Worm (Caenorhabditis elegans) whole organism, mixed stage, embryonic: ENCODE measurements around the gene clec-265.

Experiments
- M03D4.4 ChIP-seq: sonication (generic microtip); optimal IDR thresholded peaks from 2 replicates; lab custom pipeline; 2017; ENCODE audit warnings: mild to moderate bottlenecking, missing genetic modification characterization, missing compliant biosample characterization
- bed-3 ChIP-seq: fragments of 200-800 bp; sonication (Bioruptor generic); optimal IDR thresholded peaks from 3 replicates; lab custom pipeline; 2018; ENCODE audit warnings: mild to moderate bottlenecking, missing genetic modification characterization, moderate library complexity, missing compliant biosample characterization
- blmp-1 ChIP-seq: fragments of 150-350 bp; optimal IDR thresholded peaks from 2 replicates; lab custom pipeline; 2014; ENCODE audit warnings: missing biosample characterization, missing genetic modification characterization
- ceh-39 ChIP-seq: fragments of 150-350 bp; optimal IDR thresholded peaks from 2 replicates; lab custom pipeline; 2014; ENCODE audit warnings: missing biosample characterization, missing genetic modification characterization
- ceh-43 ChIP-seq: fragments of 200-800 bp; sonication (Bioruptor generic); optimal IDR thresholded peaks from 2 replicates; lab custom pipeline; 2018; ENCODE audit warnings: mild to moderate bottlenecking, missing genetic modification characterization, moderate library complexity, missing compliant biosample characterization
- ceh-83 ChIP-seq: fragments of 200-800 bp; sonication (Bioruptor generic); optimal IDR thresholded peaks from 2 replicates; lab custom pipeline; 2018; ENCODE audit warnings: mild to moderate bottlenecking, missing genetic modification characterization, missing compliant biosample characterization
- ces-1 ChIP-seq: fragments of 150-350 bp; optimal IDR thresholded peaks from 2 replicates; lab custom pipeline; 2014; ENCODE audit warnings: missing biosample characterization, missing genetic modification reagents, missing genetic modification characterization
- cnd-1 ChIP-seq: fragments of 200-800 bp; sonication (Bioruptor generic); optimal IDR thresholded peaks from 2 replicates; lab custom pipeline; 2018; ENCODE audit warnings: mild to moderate bottlenecking, missing genetic modification characterization, missing compliant biosample characterization
- drap-1 ChIP-seq: fragments of 200-800 bp; sonication (Bioruptor generic); optimal IDR thresholded peaks from 3 replicates; lab custom pipeline; 2018; ENCODE audit warnings: mild to moderate bottlenecking, missing genetic modification characterization, missing compliant biosample characterization
- elt-1 ChIP-seq: sonication (generic microtip); optimal IDR thresholded peaks from 2 replicates; lab custom pipeline; 2017; ENCODE audit warnings: missing genetic modification characterization, mild to moderate bottlenecking, missing compliant biosample characterization, antibody characterized with exemption, moderate library complexity, borderline replicate concordance; ENCODE audit not compliant: insufficient read depth
- elt-3 ChIP-seq: fragments of 150-350 bp; optimal IDR thresholded peaks from 2 replicates; lab custom pipeline; 2014; ENCODE audit warnings: missing biosample characterization, missing genetic modification characterization
- flh-1 ChIP-seq: fragments of 200-800 bp; sonication (Bioruptor generic); optimal IDR thresholded peaks from 2 replicates; lab custom pipeline; 2018; ENCODE audit warnings: mild to moderate bottlenecking, missing genetic modification characterization, moderate library complexity, missing compliant biosample characterization
- ham-2 ChIP-seq: fragments of 200-800 bp; sonication (Bioruptor generic); optimal IDR thresholded peaks from 2 replicates; lab custom pipeline; 2018; ENCODE audit warnings: mild to moderate bottlenecking, missing genetic modification characterization, missing compliant biosample characterization
- hlh-1 ChIP-seq: fragments of 150-350 bp; optimal IDR thresholded peaks from 2 replicates; lab custom pipeline; 2014; ENCODE audit warnings: missing biosample characterization, missing genetic modification reagents, missing genetic modification characterization
- lin-13 ChIP-seq: fragments of 150-350 bp; optimal IDR thresholded peaks from 2 replicates; lab custom pipeline; 2014; ENCODE audit warnings: missing biosample characterization, missing genetic modification characterization
- lin-32 ChIP-seq: fragments of 200-800 bp; sonication (Bioruptor generic); optimal IDR thresholded peaks from 2 replicates; lab custom pipeline; 2018; ENCODE audit warnings: mild to moderate bottlenecking, missing genetic modification characterization, missing compliant biosample characterization
- lsy-2 ChIP-seq: fragments of 150-350 bp; optimal IDR thresholded peaks from 2 replicates; lab custom pipeline; 2014; ENCODE audit warnings: missing biosample characterization, missing genetic modification characterization
- mab-5 ChIP-seq: fragments of 150-350 bp; optimal IDR thresholded peaks from 2 replicates; lab custom pipeline; 2014; ENCODE audit warnings: missing biosample characterization, missing genetic modification characterization
- mep-1 ChIP-seq: fragments of 150-350 bp; optimal IDR thresholded peaks from 2 replicates; lab custom pipeline; 2017; ENCODE audit warnings: missing biosample characterization, missing genetic modification reagents, missing genetic modification characterization, inconsistent platforms
- mls-2 ChIP-seq: sonication (generic microtip); optimal IDR thresholded peaks from 2 replicates; lab custom pipeline; 2016; ENCODE audit warnings: mild to moderate bottlenecking, missing genetic modification characterization, moderate library complexity, missing compliant biosample characterization
- nhr-12 ChIP-seq: fragments of 150-350 bp; optimal IDR thresholded peaks from 2 replicates; lab custom pipeline; 2014; ENCODE audit warnings: missing biosample characterization, missing genetic modification characterization
- nhr-2 ChIP-seq: fragments of 150-350 bp; optimal IDR thresholded peaks from 2 replicates; lab custom pipeline; 2014; ENCODE audit warnings: missing biosample characterization, missing genetic modification characterization
- nhr-237 ChIP-seq: fragments of 150-350 bp; optimal IDR thresholded peaks from 2 replicates; lab custom pipeline; 2014; ENCODE audit warnings: missing biosample characterization, missing genetic modification characterization
- nhr-28 ChIP-seq: fragments of 150-350 bp; optimal IDR thresholded peaks from 2 replicates; lab custom pipeline; 2014; ENCODE audit warnings: missing biosample characterization, missing genetic modification characterization
- nhr-76 ChIP-seq: sonication (generic microtip); optimal IDR thresholded peaks from 2 replicates; lab custom pipeline; 2017; ENCODE audit warnings: missing biosample characterization, missing genetic modification characterization
- pha-4 ChIP-seq: fragments of 150-350 bp; optimal IDR thresholded peaks from 2 replicates; lab custom pipeline; 2018; ENCODE audit warnings: missing biosample characterization, missing genetic modification reagents, missing genetic modification characterization
- sem-2 ChIP-seq: fragments of 200-800 bp; sonication (Bioruptor generic); optimal IDR thresholded peaks from 2 replicates; lab custom pipeline; 2018; ENCODE audit warnings: mild to moderate bottlenecking, missing genetic modification characterization, missing compliant biosample characterization
- snpc-4 ChIP-seq: fragments of 150-350 bp; optimal IDR thresholded peaks from 2 replicates; lab custom pipeline; 2014; ENCODE audit warnings: missing biosample characterization, missing genetic modification characterization
- sptf-1 ChIP-seq: sonication (generic microtip); optimal IDR thresholded peaks from 2 replicates; lab custom pipeline; 2017; ENCODE audit warnings: mild to moderate bottlenecking, missing genetic modification characterization, moderate library complexity, missing compliant biosample characterization
- tbx-8 ChIP-seq: fragments of 200-800 bp; sonication (Bioruptor generic); optimal IDR thresholded peaks from 2 replicates; lab custom pipeline; 2018; ENCODE audit warnings: mild to moderate bottlenecking, missing genetic modification characterization, moderate library complexity, missing compliant biosample characterization
- unc-120 ChIP-seq: sonication (generic microtip); optimal IDR thresholded peaks from 2 replicates; lab custom pipeline; 2017; ENCODE audit warnings: missing genetic modification characterization, missing compliant biosample characterization; ENCODE audit not compliant: poor library complexity, severe bottlenecking
- unc-39 ChIP-seq: fragments of 150-350 bp; optimal IDR thresholded peaks from 2 replicates; lab custom pipeline; 2014; ENCODE audit warnings: missing biosample characterization, missing genetic modification characterization
- unc-62 ChIP-seq: fragments of 150-350 bp; optimal IDR thresholded peaks from 2 replicates; lab custom pipeline; 2014; ENCODE audit warnings: missing biosample characterization, missing genetic modification reagents, missing genetic modification characterization
- zip-8 ChIP-seq: fragments of 150-350 bp; optimal IDR thresholded peaks from 2 replicates; lab custom pipeline; 2014; ENCODE audit warnings: missing biosample characterization, missing genetic modification characterization
- ztf-11 ChIP-seq: fragments of 150-350 bp; optimal IDR thresholded peaks from 2 replicates; lab custom pipeline; 2014; ENCODE audit warnings: missing biosample characterization, missing genetic modification characterization

Gene clec-265

DNA sequence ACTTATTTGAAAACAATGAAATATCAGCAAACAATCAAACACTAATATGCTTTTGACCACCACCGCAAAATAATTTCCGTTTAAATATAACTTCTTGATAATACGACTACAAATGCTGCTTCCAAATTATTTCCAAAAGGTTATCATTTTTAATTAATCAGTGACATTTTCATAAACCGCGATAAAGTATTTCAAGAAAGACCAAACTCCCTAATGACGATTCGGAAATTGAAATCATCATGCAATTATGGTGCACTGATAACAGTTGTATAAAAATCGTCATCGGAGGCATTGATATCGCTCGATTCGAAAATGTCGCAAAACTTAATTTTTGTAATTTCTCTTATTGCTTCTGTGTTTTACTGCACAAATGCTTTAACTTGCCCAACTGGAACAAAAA is at the start of gene clec-265:
Gene clec-265 (plus strand): TSS at position 300 of the 400 bp plus-strand sequence.
- TF ChIP-seq snpc-4 (tag; lab: Kevin White, UChicago) (no peak), ztf-11 (tag; lab: Kevin White, UChicago) (no peak), tbx-8 (GFP tag; lab: Kevin White, UChicago) (no peak)

- TF ChIP-seq ztf-11 (tag; lab: Kevin White, UChicago) (no peak), mab-5 (tag; lab: Kevin White, UChicago) (no peak), pha-4 (tag; lab: Kevin White, UChicago) (no peak), tbx-8 (GFP tag; lab: Kevin White, UChicago) (no peak), sem-2 (GFP tag; lab: Kevin White, UChicago) (no peak), bed-3 (GFP tag; lab: Kevin White, UChicago) (no peak), hlh-1 (tag; lab: Kevin White, UChicago) (no peak), blmp-1 (tag; lab: Kevin White, UChicago) (no peak), nhr-2 (no peak), ceh-83 (GFP tag; lab: Kevin White, UChicago) (no peak), nhr-28 (tag; lab: Kevin White, UChicago) (no peak)
These were observed 47.6 kb upstream of the clec-265 start, which contains the start of gene osm-5 for ce11 chrX:2983996-2984395. Gene osm-5, plus strand, starts transcription at chrX:2984263.

DNA sequence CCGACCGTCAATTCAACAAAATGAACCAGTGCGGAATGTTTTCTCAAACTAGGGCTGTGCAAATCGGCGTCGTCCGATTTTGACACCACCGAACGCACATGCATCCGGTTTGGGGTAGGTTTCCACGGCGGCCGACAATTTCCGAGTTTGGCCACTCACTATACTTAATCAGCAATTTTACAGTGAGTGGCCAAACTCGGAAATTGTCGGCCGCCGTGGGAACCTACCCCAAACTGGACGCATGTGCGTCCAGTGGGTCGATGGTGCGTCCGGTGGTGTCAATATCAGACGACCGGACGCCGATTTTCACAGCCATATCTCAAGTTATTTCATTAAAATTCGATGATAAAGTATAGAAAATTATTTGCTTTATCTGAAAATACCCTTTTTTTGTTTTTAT is 41.4 kb upstream of the clec-265 start:
- no peak for TF ChIP-seq nhr-12 (tag; lab: Kevin White, UChicago)
- TF ChIP-seq unc-62: no peak
- no peak for TF ChIP-seq ceh-83 (GFP tag; lab: Kevin White, UChicago)
- no peak for TF ChIP-seq sem-2 (GFP tag; lab: Kevin White, UChicago)
- no peak for TF ChIP-seq elt-1 (tag; lab: Kevin White, UChicago)
- no peak for TF ChIP-seq lin-32 (GFP tag; lab: Kevin White, UChicago)
- TF ChIP-seq elt-3: no peak
- TF ChIP-seq nhr-237 (tag; lab: Kevin White, UChicago): no peak
- no peak for TF ChIP-seq hlh-1 (tag; lab: Kevin White, UChicago)

DNA sequence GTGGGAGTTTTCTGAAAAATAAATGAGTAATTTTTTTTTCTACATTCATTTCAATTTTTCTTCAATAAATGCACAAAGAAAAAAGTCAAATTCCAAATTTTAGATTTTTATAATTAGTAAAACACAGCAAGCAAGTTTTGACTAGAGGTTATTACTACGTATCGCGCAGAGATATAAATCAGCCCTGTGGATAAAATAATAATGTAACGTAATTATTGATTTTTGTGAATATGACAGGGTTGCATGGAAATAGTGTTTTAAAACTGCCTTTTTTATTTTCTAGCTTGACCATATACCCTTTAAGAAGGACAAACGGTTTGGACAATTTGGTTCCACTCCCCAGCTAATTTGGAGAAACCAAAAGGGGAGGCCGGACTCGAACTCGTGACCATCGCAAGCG is 35.3 kb upstream of the clec-265 start:
- TF ChIP-seq lsy-2 (tag; lab: Kevin White, UChicago) (no peak), lin-13 (tag; lab: Kevin White, UChicago) (no peak), bed-3 (GFP tag; lab: Kevin White, UChicago) (no peak), sem-2 (GFP tag; lab: Kevin White, UChicago) (no peak), ztf-11 (tag; lab: Kevin White, UChicago) (no peak), mab-5 (tag; lab: Kevin White, UChicago) (no peak), unc-39 (tag; lab: Kevin White, UChicago) (no peak)

ce11 chrX:2996976-2997399 is 34.6 kb upstream of the clec-265 start:
- TF ChIP-seq hlh-1 (tag; lab: Kevin White, UChicago): peak; percentile 72
- TF ChIP-seq bed-3 (GFP tag; lab: Kevin White, UChicago): no peak
- TF ChIP-seq snpc-4 (tag; lab: Kevin White, UChicago): no peak
- TF ChIP-seq blmp-1 (tag; lab: Kevin White, UChicago): no peak
- peak; percentile 87 for TF ChIP-seq sptf-1 (tag; lab: Kevin White, UChicago)
- peak; percentile 53 for TF ChIP-seq nhr-28 (tag; lab: Kevin White, UChicago)
- TF ChIP-seq lin-32 (GFP tag; lab: Kevin White, UChicago): no peak
- TF ChIP-seq elt-3: peak; percentile 91
- TF ChIP-seq lin-13 (tag; lab: Kevin White, UChicago): peak; percentile 72
- peak; percentile 6 for TF ChIP-seq zip-8
- TF ChIP-seq nhr-2: peak; percentile 58
- TF ChIP-seq M03D4.4 (tag; lab: Kevin White, UChicago): peak; percentile 46
- TF ChIP-seq mep-1 (tag; lab: Kevin White, UChicago): peak; percentile 89
- TF ChIP-seq unc-62: peak; percentile 92
- TF ChIP-seq tbx-8 (GFP tag; lab: Kevin White, UChicago): no peak
- no peak for TF ChIP-seq sem-2 (GFP tag; lab: Kevin White, UChicago)
- TF ChIP-seq pha-4 (tag; lab: Kevin White, UChicago): peak; percentile 97
- TF ChIP-seq ham-2 (GFP tag; lab: Kevin White, UChicago): no peak
- peak; percentile 81 for TF ChIP-seq cnd-1
- peak; percentile 32 for TF ChIP-seq ceh-43 (GFP tag; lab: Kevin White, UChicago)
- peak; percentile 94 for TF ChIP-seq mab-5 (tag; lab: Kevin White, UChicago)
- peak; percentile 91 for TF ChIP-seq drap-1 (GFP tag; lab: Kevin White, UChicago)
- no peak for TF ChIP-seq flh-1 (GFP tag; lab: Kevin White, UChicago)
- TF ChIP-seq ceh-39 (tag; lab: Kevin White, UChicago): peak; percentile 97
- TF ChIP-seq ceh-83 (GFP tag; lab: Kevin White, UChicago): peak; percentile 68
- no peak for TF ChIP-seq mls-2 (tag; lab: Kevin White, UChicago)
- TF ChIP-seq ztf-11 (tag; lab: Kevin White, UChicago): peak; percentile 90
- TF ChIP-seq ces-1 (GFP tag; lab: Kevin White, UChicago): peak; percentile 99
- peak; percentile 60 for TF ChIP-seq nhr-76
- peak; percentile 61 for TF ChIP-seq unc-39 (tag; lab: Kevin White, UChicago)
- peak; percentile 94 for TF ChIP-seq unc-120 (tag; lab: Kevin White, UChicago)
- peak; percentile 41 for TF ChIP-seq nhr-12 (tag; lab: Kevin White, UChicago)
- TF ChIP-seq nhr-237 (tag; lab: Kevin White, UChicago): peak; percentile 100
- TF ChIP-seq lsy-2 (tag; lab: Kevin White, UChicago): peak; percentile 89
- TF ChIP-seq elt-1 (tag; lab: Kevin White, UChicago): peak; percentile 34
